Comparison of ENCODE assay signal across 1 fruit fly cellular context in genomic region chr3R:13446048-13446447, dm6.
TF ChIP-seq lines count a peak whose summit lies in the region.

No protein-coding gene starts in this region.

TF ChIP-seq in whole organism, embryonic, 481 proteins besides CTCF, POLR2A, EP300 and RAD21 (continued from another document):
- TF ChIP-seq Nf-YB (GFP tag; optimal IDR thresholded peaks at IDR 0.05; lab: Kevin White, UChicago) (no peak), vvl (GFP tag; IDR thresholded peaks at IDR 0.05; lab: Robert Waterston, UW) (0 out of 2 replicates have a peak, but pooled peaks have one; percentile 27), dysf (GFP tag; IDR thresholded peaks at IDR 0.05; lab: Robert Waterston, UW) (no peak), oc (tag; optimal IDR thresholded peaks at IDR 0.05; lab: Kevin White, UChicago) (no peak), E2f2 (GFP tag; IDR thresholded peaks at IDR 0.05; lab: Robert Waterston, UW) (no peak), CG4360 (GFP tag; IDR thresholded peaks at IDR 0.05; lab: Robert Waterston, UW) (no peak), CG10543 (GFP tag; optimal IDR thresholded peaks at IDR 0.05; lab: Kevin White, UChicago) (no peak)
